Fruit fly (Drosophila melanogaster) whole organism, embryonic: ENCODE measurements around the gene Bacc.
A peak's percentile ranks its signal among the peaks of the same experiment; 100 is the strongest.

ENCODE experiments used
- ATbp ChIP-seq: fragments of 200-800 bp; sonication (Bioruptor generic); optimal IDR thresholded peaks from 2 replicates; lab custom pipeline; 2017; ENCODE audit warnings: missing biosample characterization, mild to moderate bottlenecking, missing genetic modification characterization, missing genetic modification reagents
- Atf3 ChIP-seq: fragments of 200-800 bp; sonication (Bioruptor generic); optimal IDR thresholded peaks from 3 replicates; lab custom pipeline; 2016; ENCODE audit warnings: missing biosample characterization, missing genetic modification characterization
- CG10209 ChIP-seq: fragments of 200-800 bp; sonication (Bioruptor generic); optimal IDR thresholded peaks from 3 replicates; lab custom pipeline; 2017; ENCODE audit warnings: missing biosample characterization, mild to moderate bottlenecking, missing genetic modification characterization, missing genetic modification reagents
- CG1024 ChIP-seq: fragments of 200-800 bp; sonication (Bioruptor generic); IDR thresholded peaks from 2 replicates; pipeline ENCODE4 v1.3.6; 2022; ENCODE audit warnings: missing biosample characterization, missing genetic modification characterization
- CG10321 ChIP-seq: fragments of 200-800 bp; sonication (Bioruptor generic); IDR thresholded peaks from 2 replicates; pipeline ENCODE4 v1.3.6; 2022; ENCODE audit warnings: missing biosample characterization, missing genetic modification characterization
- CG10366 ChIP-seq: fragments of 200-800 bp; sonication (Bioruptor generic); IDR thresholded peaks from 2 replicates; pipeline ENCODE4 v1.3.6; 2022; ENCODE audit warnings: missing biosample characterization, missing genetic modification characterization
- CG10431 ChIP-seq: fragments of 200-800 bp; sonication (Bioruptor generic); optimal IDR thresholded peaks from 3 replicates; lab custom pipeline; 2018; ENCODE audit warnings: missing biosample characterization, mild to moderate bottlenecking, missing genetic modification characterization
- CG10543 ChIP-seq: fragments of 200-800 bp; sonication (Bioruptor generic); optimal IDR thresholded peaks from 3 replicates; lab custom pipeline; 2017; ENCODE audit warnings: missing biosample characterization, mild to moderate bottlenecking, missing genetic modification characterization, moderate library complexity
- CG10654 ChIP-seq: fragments of 200-800 bp; sonication (Bioruptor generic); optimal IDR thresholded peaks from 2 replicates; lab custom pipeline; 2016; ENCODE audit warnings: missing biosample characterization, missing genetic modification characterization
- CG10959 ChIP-seq: fragments of 200-800 bp; sonication (Bioruptor generic); IDR thresholded peaks from 2 replicates; pipeline ENCODE4 v1.3.6; 2022; ENCODE audit warnings: missing biosample characterization, missing genetic modification characterization
- CG11247 ChIP-seq: fragments of 200-800 bp; sonication (Bioruptor generic); IDR thresholded peaks from 2 replicates; pipeline ENCODE4 v1.3.6; 2022; ENCODE audit warnings: missing biosample characterization, missing genetic modification characterization
- CG11456 ChIP-seq: fragments of 200-800 bp; sonication (Bioruptor generic); IDR thresholded peaks from 3 replicates; pipeline ENCODE4 v1.3.6; 2022; ENCODE audit warnings: missing biosample characterization, missing genetic modification characterization
- CG13894 ChIP-seq: fragments of 200-800 bp; sonication (Bioruptor generic); optimal IDR thresholded peaks from 3 replicates; lab custom pipeline; 2018; ENCODE audit warnings: missing biosample characterization, mild to moderate bottlenecking, missing genetic modification characterization, moderate library complexity
- CG15479 ChIP-seq: fragments of 200-800 bp; sonication (Bioruptor generic); optimal IDR thresholded peaks from 3 replicates; lab custom pipeline; 2019; ENCODE audit warnings: missing biosample characterization, mild to moderate bottlenecking, missing genetic modification characterization, moderate library complexity
- CG2199 ChIP-seq: fragments of 200-800 bp; sonication (Bioruptor generic); IDR thresholded peaks from 3 replicates; pipeline ENCODE4 v1.3.6; 2022; ENCODE audit warnings: missing biosample characterization, missing genetic modification characterization
- CG2875 ChIP-seq: fragments of 200-800 bp; sonication (Bioruptor generic); optimal IDR thresholded peaks from 2 replicates; lab custom pipeline; 2017; ENCODE audit warnings: missing biosample characterization, mild to moderate bottlenecking, missing genetic modification characterization, missing genetic modification reagents
- CG2889 ChIP-seq: fragments of 200-800 bp; sonication (Bioruptor generic); IDR thresholded peaks from 3 replicates; pipeline ENCODE4 v1.3.6; 2022; ENCODE audit warnings: missing biosample characterization, missing genetic modification characterization
- CG30020 ChIP-seq: fragments of 200-800 bp; optimal IDR thresholded peaks from 2 replicates; lab custom pipeline; 2019; ENCODE audit warnings: missing biosample characterization, mild to moderate bottlenecking, missing genetic modification characterization, moderate library complexity
- CG31441 ChIP-seq: fragments of 200-800 bp; sonication (Bioruptor generic); IDR thresholded peaks from 2 replicates; pipeline ENCODE4 v1.3.6; 2022; ENCODE audit warnings: missing biosample characterization, missing genetic modification characterization
- CG3838 ChIP-seq: fragments of 200-800 bp; sonication (Bioruptor generic); optimal IDR thresholded peaks from 3 replicates; lab custom pipeline; 2016; ENCODE audit warnings: missing biosample characterization, missing genetic modification characterization
- CG3847 ChIP-seq: fragments of 200-800 bp; sonication (Bioruptor generic); IDR thresholded peaks from 2 replicates; pipeline ENCODE4 v1.3.6; 2022; ENCODE audit warnings: missing biosample characterization, missing genetic modification characterization
- CG4424 ChIP-seq: fragments of 200-800 bp; sonication (Bioruptor generic); optimal IDR thresholded peaks from 3 replicates; lab custom pipeline; 2016; ENCODE audit warnings: missing biosample characterization, missing genetic modification characterization
- CG6765 ChIP-seq: fragments of 200-800 bp; sonication (Bioruptor generic); optimal IDR thresholded peaks from 3 replicates; lab custom pipeline; 2017; ENCODE audit warnings: missing biosample characterization, mild to moderate bottlenecking, missing genetic modification characterization
- CG6791 ChIP-seq: fragments of 200-800 bp; sonication (Bioruptor generic); IDR thresholded peaks from 3 replicates; pipeline ENCODE4 v1.3.6; 2022; ENCODE audit warnings: missing biosample characterization, missing genetic modification characterization; ENCODE audit not compliant: partially characterized antibody
- CG8359 ChIP-seq: fragments of 200-800 bp; sonication (Bioruptor generic); optimal IDR thresholded peaks from 2 replicates; lab custom pipeline; 2017; ENCODE audit warnings: missing biosample characterization, mild to moderate bottlenecking, missing genetic modification characterization, borderline replicate concordance
- Dp ChIP-seq: fragments of 200-800 bp; sonication (Bioruptor generic); optimal IDR thresholded peaks from 2 replicates; lab custom pipeline; 2018; ENCODE audit warnings: missing biosample characterization, mild to moderate bottlenecking, missing genetic modification characterization, moderate library complexity
- Hmx ChIP-seq: fragments of 200-800 bp; sonication (Bioruptor generic); optimal IDR thresholded peaks from 2 replicates; lab custom pipeline; 2016; ENCODE audit warnings: missing biosample characterization, missing genetic modification characterization
- NfI ChIP-seq: fragments of 200-800 bp; sonication (Bioruptor generic); optimal IDR thresholded peaks from 3 replicates; lab custom pipeline; 2018; ENCODE audit warnings: missing biosample characterization, mild to moderate bottlenecking, missing genetic modification characterization, moderate library complexity
- Oaz ChIP-seq: fragments of 200-800 bp; sonication (Bioruptor generic); IDR thresholded peaks from 2 replicates; pipeline ENCODE4 v1.3.6; 2022; ENCODE audit warnings: missing biosample characterization, missing genetic modification characterization
- Pdp1 ChIP-seq, 2 experiments: fragments of 200-800 bp; sonication (Bioruptor generic); optimal IDR thresholded peaks; 3 replicates each; lab custom pipeline; 2016; ENCODE audit warnings: missing biosample characterization in 2 of 2, missing genetic modification characterization in 2 of 2, mild to moderate bottlenecking in 1 of 2, moderate library complexity in 1 of 2
- Ptx1 ChIP-seq: fragments of 200-800 bp; sonication (Bioruptor generic); IDR thresholded peaks from 2 replicates; pipeline ENCODE4 v1.3.6; 2022; ENCODE audit warnings: missing biosample characterization, missing genetic modification characterization
- Spps ChIP-seq: fragments of 200-800 bp; sonication (Bioruptor generic); optimal IDR thresholded peaks from 2 replicates; lab custom pipeline; 2018; ENCODE audit warnings: missing biosample characterization, mild to moderate bottlenecking, missing genetic modification characterization
- Trl ChIP-seq, 3 experiments: fragments of >200 bp in 2 of 3; fragments of 200-800 bp in 1 of 3; sonication (Bioruptor generic) in 1 of 3; optimal IDR thresholded peaks; 2 replicates in 1 of 3; 3 replicates in 2 of 3; lab custom pipeline; 2016 to 2017; ENCODE audit warnings: missing biosample characterization in 1 of 3, missing genetic modification characterization in 1 of 3
- corto ChIP-seq: fragments of 200-800 bp; sonication (Bioruptor generic); optimal IDR thresholded peaks from 2 replicates; lab custom pipeline; 2016; ENCODE audit warnings: missing biosample characterization, mild to moderate bottlenecking, missing genetic modification characterization, moderate library complexity
- fd3F ChIP-seq: fragments of 200-800 bp; sonication (Bioruptor generic); optimal IDR thresholded peaks from 2 replicates; lab custom pipeline; 2018; ENCODE audit warnings: missing biosample characterization, mild to moderate bottlenecking, missing genetic modification characterization, moderate library complexity
- ham ChIP-seq: fragments of 200-800 bp; sonication (Bioruptor generic); IDR thresholded peaks from 2 replicates; pipeline ENCODE4 v1.3.6; 2022; ENCODE audit warnings: missing biosample characterization, missing genetic modification characterization
- lmd ChIP-seq: fragments of 200-800 bp; sonication (Bioruptor generic); IDR thresholded peaks from 2 replicates; pipeline ENCODE4 v1.3.6; 2022; ENCODE audit warnings: missing biosample characterization, missing genetic modification characterization
- luna ChIP-seq: fragments of 200-800 bp; sonication (Bioruptor generic); optimal IDR thresholded peaks from 2 replicates; lab custom pipeline; 2016; ENCODE audit warnings: missing biosample characterization, missing genetic modification characterization
- nerfin-1 ChIP-seq: fragments of 200-800 bp; sonication (Bioruptor generic); optimal IDR thresholded peaks from 3 replicates; lab custom pipeline; 2019; ENCODE audit warnings: missing biosample characterization, mild to moderate bottlenecking, missing genetic modification characterization, moderate library complexity
- nerfin-2 ChIP-seq: fragments of 200-800 bp; sonication (Bioruptor generic); IDR thresholded peaks from 2 replicates; pipeline ENCODE4 v1.3.6; 2022; ENCODE audit warnings: missing biosample characterization, missing genetic modification characterization; ENCODE audit not compliant: partially characterized antibody
- org-1 ChIP-seq: fragments of 200-800 bp; sonication (Bioruptor generic); optimal IDR thresholded peaks from 2 replicates; lab custom pipeline; 2017; ENCODE audit warnings: missing biosample characterization, missing genetic modification characterization
- pan ChIP-seq, 4 experiments: fragments of >200 bp in 3 of 4; fragments of 200-800 bp in 1 of 4; sonication (Bioruptor generic) in 1 of 4; optimal IDR thresholded peaks in 3 of 4; IDR thresholded peaks in 1 of 4; 2 replicates each; pipeline versions ENCODE4 v1.3.6 to Lab custom; 2017 to 2022; ENCODE audit warnings: missing biosample characterization in 2 of 4, missing genetic modification characterization in 2 of 4, mixed read lengths in 1 of 4
- repo ChIP-seq: fragments of 200-800 bp; sonication (Bioruptor generic); optimal IDR thresholded peaks from 2 replicates; lab custom pipeline; 2016; ENCODE audit warnings: missing biosample characterization, missing genetic modification characterization
- sd ChIP-seq: fragments of 200-800 bp; sonication (Bioruptor generic); optimal IDR thresholded peaks from 3 replicates; lab custom pipeline; 2018; ENCODE audit warnings: missing biosample characterization, mild to moderate bottlenecking, missing genetic modification characterization, moderate library complexity
- sim ChIP-seq: fragments of 200-800 bp; sonication (Bioruptor generic); IDR thresholded peaks from 2 replicates; pipeline ENCODE4 v1.3.6; 2022; ENCODE audit warnings: missing biosample characterization, missing genetic modification characterization
- sna ChIP-seq: fragments of 200-800 bp; sonication (Bioruptor generic); IDR thresholded peaks from 2 replicates; pipeline ENCODE4 v1.3.6; 2022; ENCODE audit warnings: missing biosample characterization, missing genetic modification characterization; ENCODE audit not compliant: partially characterized antibody
- stwl ChIP-seq: fragments of 200-800 bp; sonication (Bioruptor generic); optimal IDR thresholded peaks from 3 replicates; lab custom pipeline; 2018; ENCODE audit warnings: missing biosample characterization, mild to moderate bottlenecking, missing genetic modification characterization, moderate library complexity
- tap ChIP-seq: fragments of 200-800 bp; optimal IDR thresholded peaks from 3 replicates; lab custom pipeline; 2019; ENCODE audit warnings: missing biosample characterization, mild to moderate bottlenecking, missing genetic modification characterization, moderate library complexity
- tio ChIP-seq: fragments of 200-800 bp; sonication (Bioruptor generic); optimal IDR thresholded peaks from 2 replicates; lab custom pipeline; 2017; ENCODE audit warnings: missing biosample characterization, missing genetic modification characterization, inconsistent platforms
- vnd ChIP-seq: fragments of 200-800 bp; sonication (Bioruptor generic); IDR thresholded peaks from 3 replicates; pipeline ENCODE4 v1.3.6; 2022; ENCODE audit warnings: missing biosample characterization, missing genetic modification characterization; ENCODE audit not compliant: partially characterized antibody

The Bacc gene

DNA sequence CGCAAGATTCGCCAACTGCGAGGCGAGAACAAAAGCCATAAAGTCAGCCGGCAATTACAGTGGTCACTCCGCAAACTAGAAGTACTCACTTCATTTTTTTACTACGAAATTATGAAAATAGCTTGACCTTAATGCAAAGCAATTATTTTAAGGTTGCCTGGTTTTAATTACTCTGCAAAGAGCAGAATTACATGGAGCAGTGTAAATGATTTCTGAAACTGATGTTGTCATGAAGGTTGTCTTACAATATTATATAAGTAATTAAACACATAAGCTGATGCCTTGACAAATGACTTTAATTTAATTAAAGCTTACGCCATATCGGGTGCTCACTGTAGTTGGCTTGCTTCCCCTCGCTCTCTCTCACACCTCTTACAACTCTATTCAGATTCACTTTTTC is 18.0 kb upstream of the Bacc start (continued):
- TF ChIP-seq ham (GFP tag; lab: Robert Waterston, UW) (no peak), CG31441 (GFP tag; lab: Robert Waterston, UW) (peak; percentile 42), tio (peak; percentile 56), CG2875 (GFP tag; lab: Kevin White, UChicago) (no peak), CG2889 (GFP tag; lab: Robert Waterston, UW) (no peak), CG6791 (GFP tag; lab: Robert Waterston, UW) (no peak), repo (GFP tag; lab: Kevin White, UChicago) (no peak), CG4424 (peak; percentile 17), CG15479 (GFP tag; lab: Kevin White, UChicago) (no peak), Pdp1 (GFP tag; optimal IDR thresholded peaks at IDR 0.05; lab: Kevin White, UChicago) (peak; percentile 22 to 83), lmd (GFP tag; lab: Robert Waterston, UW) (peak; percentile 55), luna (GFP tag; lab: Kevin White, UChicago) (no peak), CG10654 (GFP tag; lab: Kevin White, UChicago) (no peak), CG3847 (GFP tag; lab: Robert Waterston, UW) (0 out of 2 replicates have a peak, but pooled peaks have one; percentile 28), Dp (GFP tag; lab: Kevin White, UChicago) (no peak), CG13894 (tag; lab: Kevin White, UChicago) (no peak), NfI (peak; percentile 49), vnd (no peak), org-1 (GFP tag; lab: Kevin White, UChicago) (peak; percentile 24), CG30020 (no peak), CG10366 (GFP tag; lab: Robert Waterston, UW) (peak; percentile 34; the same call in 1 of the 2 replicates), CG8359 (no peak), CG10209 (GFP tag; lab: Kevin White, UChicago) (peak; percentile 50), CG10543 (GFP tag; lab: Kevin White, UChicago) (no peak), Ptx1 (GFP tag; lab: Robert Waterston, UW) (peak; percentile 54), corto (GFP tag; lab: Kevin White, UChicago) (no peak), stwl (tag; lab: Kevin White, UChicago) (no peak), CG10431 (no peak), CG11456 (GFP tag; lab: Robert Waterston, UW) (no peak), CG10959 (GFP tag; lab: Robert Waterston, UW) (no peak), fd3F (GFP tag; lab: Kevin White, UChicago) (peak; percentile 45), CG3838 (GFP tag; lab: Kevin White, UChicago) (no peak), CG2199 (GFP tag; lab: Robert Waterston, UW) (no peak), CG1024 (no peak), tap (tag; lab: Kevin White, UChicago) (no peak), sim (GFP tag; lab: Robert Waterston, UW) (no peak), nerfin-1 (tag; lab: Kevin White, UChicago) (no peak), sd (no peak), Oaz (GFP tag; lab: Robert Waterston, UW) (no peak), sna (GFP tag; lab: Robert Waterston, UW) (no peak), nerfin-2 (GFP tag; lab: Robert Waterston, UW) (no peak), Trl (optimal IDR thresholded peaks at IDR 0.05; lab: Kevin White, UChicago) (no peak), Trl (GFP tag; optimal IDR thresholded peaks at IDR 0.05; lab: Kevin White, UChicago) (no peak), pan (optimal IDR thresholded peaks at IDR 0.05; lab: Kevin White, UChicago) (no peak), pan (GFP tag; optimal IDR thresholded peaks at IDR 0.05 in 1 of 2, IDR thresholded peaks at IDR 0.05 in 1 of 2) (peak in 1 of 2 experiments; percentile 23), CG10321 (GFP tag; lab: Robert Waterston, UW) (no peak), CG6765 (GFP tag; lab: Kevin White, UChicago) (peak; percentile 27), Spps (no peak), Atf3 (GFP tag; lab: Kevin White, UChicago) (no peak), CG11247 (GFP tag; lab: Robert Waterston, UW) (no peak; the same call in 1 of the 2 replicates), ATbp (GFP tag; lab: Kevin White, UChicago) (no peak), Hmx (no peak)
